Worm (Caenorhabditis elegans): ENCODE results near the gene dpy-9.

dpy-9 gene

ce11 chrIV:255379-255857, 3.6 kb downstream of the dpy-9 start, which contains the start of gene rcat-1 (continued):
- TF ChIP-seq hmg-1.2 (GFP tag; IDR thresholded peaks at IDR 0.05) (peak; percentile 13; the same call in 1 of the 2 replicates), madf-8 (GFP tag; conservative IDR thresholded peaks at IDR 0.05) (no peak), mcd-1 (GFP tag; IDR thresholded peaks at IDR 0.05) (peak; percentile 90), lin-40 (tag; optimal IDR thresholded peaks at IDR 0.05) (peak; percentile 28), F55B11.4 (tag; optimal IDR thresholded peaks at IDR 0.05; ENCODE audit: borderline replicate concordance, insufficient read depth) (no peak)

ce11 chrIV:252454-252853, 6.5 kb downstream of the dpy-9 start, which contains the start of gene grl-19:
grl-19 (minus strand) TSS chrIV:252554.
- no peak for TF ChIP-seq xnd-1 (tag; optimal IDR thresholded peaks at IDR 0.05)
- no peak for TF ChIP-seq madf-10 (tag; optimal IDR thresholded peaks at IDR 0.05)
- TF ChIP-seq rec-8 (tag; optimal IDR thresholded peaks at IDR 0.05) = no peak
- TF ChIP-seq lin-40 (tag; optimal IDR thresholded peaks at IDR 0.05) = no peak
- no peak for TF ChIP-seq akir-1 (GFP tag; optimal IDR thresholded peaks at IDR 0.05)
- no peak for TF ChIP-seq pha-4 (tag; optimal IDR thresholded peaks at IDR 0.05)
- no peak for TF ChIP-seq rpc-1 (optimal IDR thresholded peaks at IDR 0.05)
- TF ChIP-seq rpc-1 (tag; optimal IDR thresholded peaks at IDR 0.05) = no peak
- no peak for TF ChIP-seq aptf-3 (GFP tag; IDR thresholded peaks at IDR 0.05)
- no peak for TF ChIP-seq bed-1 (GFP tag; IDR thresholded peaks at IDR 0.05)
- no peak for TF ChIP-seq egl-44 (GFP tag; IDR thresholded peaks at IDR 0.05)
- TF ChIP-seq let-607 (tag; optimal IDR thresholded peaks at IDR 0.05) = no peak
- TF ChIP-seq lin-35 (GFP tag; optimal IDR thresholded peaks at IDR 0.05) = no peak
- TF ChIP-seq Y53F4B.3 (GFP tag; IDR thresholded peaks at IDR 0.05) = no peak
- TF ChIP-seq gei-17 (GFP tag; optimal IDR thresholded peaks at IDR 0.05) = no peak
- TF ChIP-seq attf-5 (GFP tag; optimal IDR thresholded peaks at IDR 0.05) = no peak
- no peak for TF ChIP-seq tbp1 (GFP tag; optimal IDR thresholded peaks at IDR 0.05)
- TF ChIP-seq Y95B8A.8 (GFP tag; IDR thresholded peaks at IDR 0.05) = no peak

DNA sequence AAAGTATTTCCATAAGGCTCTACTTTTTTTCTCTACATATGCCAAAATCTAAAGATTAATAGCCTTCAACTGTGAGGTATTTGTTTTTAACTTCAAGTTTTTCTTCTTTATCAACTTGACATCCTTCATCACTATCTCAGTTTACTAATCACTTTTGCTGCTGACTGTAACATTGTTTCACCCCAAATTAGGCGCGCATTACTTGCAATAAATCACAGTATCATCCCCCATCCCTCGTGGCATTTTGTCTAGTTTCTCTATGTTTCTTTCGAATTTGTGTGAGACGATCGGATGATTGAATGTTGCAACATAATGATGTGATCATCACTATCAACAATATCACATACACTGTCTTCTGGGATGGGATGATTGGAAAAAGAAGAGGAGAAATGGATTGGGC, 11.5 kb downstream of the dpy-9 start:
- TF ChIP-seq ztf-25 (GFP tag; IDR thresholded peaks at IDR 0.05) (no peak), somi-1 (GFP tag; optimal IDR thresholded peaks at IDR 0.05) (peak; percentile 41), ztf-26 (tag; optimal IDR thresholded peaks at IDR 0.05) (peak; percentile 23), lin-40 (tag; optimal IDR thresholded peaks at IDR 0.05) (peak; percentile 27)

- TF ChIP-seq F57A8.1 (GFP tag; optimal IDR thresholded peaks at IDR 0.05) = no peak
- TF ChIP-seq unc-130 (GFP tag; optimal IDR thresholded peaks at IDR 0.05) = no peak
- TF ChIP-seq ceh-40 (GFP tag; IDR thresholded peaks at IDR 0.05) = no peak
- no peak for TF ChIP-seq snpc-3.4 (tag; optimal IDR thresholded peaks at IDR 0.05)
- TF ChIP-seq madf-8 (GFP tag; conservative IDR thresholded peaks at IDR 0.05) = no peak
- TF ChIP-seq nhr-179 (tag; optimal IDR thresholded peaks at IDR 0.05) = no peak
- TF ChIP-seq T07F8.4 (tag; optimal IDR thresholded peaks at IDR 0.05) = no peak
- TF ChIP-seq rpc-1 (optimal IDR thresholded peaks at IDR 0.05) = no peak
- no peak for TF ChIP-seq rpc-1 (tag; optimal IDR thresholded peaks at IDR 0.05)
- TF ChIP-seq zfh-2 (GFP tag; conservative IDR thresholded peaks at IDR 0.05) = no peak
- no peak for TF ChIP-seq T26A5.8 (tag; optimal IDR thresholded peaks at IDR 0.05)
- no peak for TF ChIP-seq F39B2.1 (GFP tag; IDR thresholded peaks at IDR 0.05)
- TF ChIP-seq die-1 (tag; optimal IDR thresholded peaks at IDR 0.05) = no peak
- no peak for TF ChIP-seq sptf-2 (GFP tag; optimal IDR thresholded peaks at IDR 0.05)
- TF ChIP-seq cebp-1 (GFP tag; IDR thresholded peaks at IDR 0.05) = no peak
- TF ChIP-seq cebp-1 (tag; optimal IDR thresholded peaks at IDR 0.05) = no peak
Measured at ce11 chrIV:244843-245242, 14.2 kb downstream of the dpy-9 start, which contains the start of gene aass-1. aass-1 (plus strand) TSS chrIV:245143.

Measured in whole organism, young adult.